Worm (Caenorhabditis elegans) whole organism, L4 larva: Measurements from ENCODE around the gene R11D1.1.

Source experiments
- F44E2.7 ChIP-seq: fragments of 200-800 bp; sonication (Bioruptor generic); IDR thresholded peaks from 2 replicates; pipeline ENCODE4 v2.1.2; 2022; ENCODE audit warnings: missing genetic modification characterization, missing compliant biosample characterization
- F49E8.2 ChIP-seq: sonication (generic microtip); optimal IDR thresholded peaks from 2 replicates; lab custom pipeline; 2016; ENCODE audit warnings: missing compliant biosample characterization, mild to moderate bottlenecking, missing genetic modification characterization, borderline replicate concordance
- T20F7.1 ChIP-seq: fragments of 200-800 bp; sonication (Bioruptor generic); optimal IDR thresholded peaks from 2 replicates; lab custom pipeline; 2018; ENCODE audit warnings: mild to moderate bottlenecking, missing genetic modification characterization, missing compliant biosample characterization
- Y105C5A.15 ChIP-seq: fragments of 200-800 bp; sonication (Bioruptor generic); IDR thresholded peaks from 2 replicates; pipeline ENCODE4 v1.3.6; 2022; ENCODE audit warnings: missing genetic modification characterization, missing compliant biosample characterization
- aha-1 ChIP-seq: fragments of 150-350 bp; peaks from one replicate; lab custom pipeline; 2014; ENCODE audit warnings: missing biosample characterization, missing genetic modification characterization
- attf-4 ChIP-seq: sonication (generic microtip); optimal IDR thresholded peaks from 3 replicates; lab custom pipeline; 2017; ENCODE audit warnings: missing biosample characterization, missing genetic modification characterization
- ceh-32 ChIP-seq: sonication (generic microtip); optimal IDR thresholded peaks from 2 replicates; lab custom pipeline; 2016; ENCODE audit warnings: mild to moderate bottlenecking, missing genetic modification characterization, missing compliant biosample characterization; ENCODE audit not compliant: poor library complexity
- ctbp-1 ChIP-seq: fragments of 200-800 bp; sonication (Bioruptor generic); IDR thresholded peaks from 2 replicates; pipeline ENCODE4 v1.3.6; 2022; ENCODE audit warnings: missing genetic modification reagents, missing genetic modification characterization, missing compliant biosample characterization
- dmd-6 ChIP-seq: fragments of 200-800 bp; sonication (Bioruptor generic); IDR thresholded peaks from 2 replicates; pipeline ENCODE4 v1.3.6; 2022; ENCODE audit warnings: missing genetic modification reagents, missing genetic modification characterization, missing compliant biosample characterization
- fkh-10 ChIP-seq: fragments of 150-350 bp; optimal IDR thresholded peaks from 2 replicates; lab custom pipeline; 2014; ENCODE audit warnings: missing biosample characterization, missing genetic modification reagents, missing genetic modification characterization
- hlh-30 ChIP-seq: sonication (generic microtip); optimal IDR thresholded peaks from 2 replicates; lab custom pipeline; 2017; ENCODE audit warnings: antibody characterized with exemption, mild to moderate bottlenecking, missing genetic modification characterization, missing compliant biosample characterization; ENCODE audit not compliant: insufficient read depth
- hmg-1.1 ChIP-seq: fragments of 200-800 bp; sonication (Bioruptor generic); IDR thresholded peaks from 2 replicates; pipeline ENCODE4 v1.3.6; 2022; ENCODE audit warnings: missing genetic modification reagents, missing genetic modification characterization, missing compliant biosample characterization
- jun-1 ChIP-seq: fragments of 150-350 bp; optimal IDR thresholded peaks from 2 replicates; lab custom pipeline; 2014; ENCODE audit warnings: missing biosample characterization, missing genetic modification reagents, missing genetic modification characterization
- lin-1 ChIP-seq: fragments of 200-800 bp; sonication (Bioruptor generic); IDR thresholded peaks from 2 replicates; pipeline ENCODE4 v1.3.6; 2022; ENCODE audit warnings: missing genetic modification reagents, missing genetic modification characterization, missing compliant biosample characterization
- mep-1 ChIP-seq: fragments of 150-350 bp; sonication (generic microtip); optimal IDR thresholded peaks from 3 replicates; lab custom pipeline; 2014; ENCODE audit warnings: missing biosample characterization, missing genetic modification characterization
- mes-2 ChIP-seq: sonication (generic microtip); optimal IDR thresholded peaks from 2 replicates; lab custom pipeline; 2016; ENCODE audit warnings: missing genotype, mild to moderate bottlenecking, missing genetic modification characterization, missing compliant biosample characterization; ENCODE audit not compliant: poor library complexity, severe bottlenecking
- mxl-2 ChIP-seq: fragments of 200-800 bp; sonication (Bioruptor generic); conservative IDR thresholded peaks from 2 replicates; pipeline ENCODE4 v1.3.6; 2022; ENCODE audit warnings: missing genetic modification reagents, missing genetic modification characterization, missing compliant biosample characterization
- mxl-3 ChIP-seq: fragments of 200-800 bp; sonication (Bioruptor generic); optimal IDR thresholded peaks from 2 replicates; lab custom pipeline; 2018; ENCODE audit warnings: mild to moderate bottlenecking, missing genetic modification characterization, missing compliant biosample characterization
- nhr-102 ChIP-seq: sonication (generic microtip); optimal IDR thresholded peaks from 2 replicates; lab custom pipeline; 2016; ENCODE audit warnings: mild to moderate bottlenecking, missing genetic modification characterization, moderate library complexity, missing compliant biosample characterization
- nhr-11 ChIP-seq: fragments of 150-350 bp; optimal IDR thresholded peaks from 2 replicates; lab custom pipeline; 2014; ENCODE audit warnings: missing biosample characterization, missing genetic modification characterization
- nhr-41 ChIP-seq: fragments of 200-800 bp; sonication (Bioruptor generic); IDR thresholded peaks from 2 replicates; pipeline ENCODE4 v1.3.6; 2022; ENCODE audit warnings: missing genetic modification reagents, missing genetic modification characterization, missing compliant biosample characterization
- pqm-1 ChIP-seq: sonication (generic microtip); optimal IDR thresholded peaks from 2 replicates; lab custom pipeline; 2017; ENCODE audit warnings: missing biosample characterization, missing genetic modification characterization
- snpc-4 ChIP-seq: fragments of 150-350 bp; optimal IDR thresholded peaks from 2 replicates; lab custom pipeline; 2014; ENCODE audit warnings: missing biosample characterization, missing genetic modification characterization
- unc-62 ChIP-seq, 3 experiments: fragments of 150-350 bp in 1 of 3; sonication (generic microtip); optimal IDR thresholded peaks in 2 of 3; peaks in 1 of 3; 1 replicate in 1 of 3; 2 replicates in 2 of 3; lab custom pipeline; 2014 to 2017; ENCODE audit warnings: missing biosample characterization in 3 of 3, missing genetic modification characterization in 3 of 3, missing genetic modification reagents in 3 of 3, missing genotype in 1 of 3
- zip-2 ChIP-seq: fragments of 150-350 bp; optimal IDR thresholded peaks from 2 replicates; lab custom pipeline; 2014; ENCODE audit warnings: missing biosample characterization, missing genetic modification characterization

Gene R11D1.1

DNA sequence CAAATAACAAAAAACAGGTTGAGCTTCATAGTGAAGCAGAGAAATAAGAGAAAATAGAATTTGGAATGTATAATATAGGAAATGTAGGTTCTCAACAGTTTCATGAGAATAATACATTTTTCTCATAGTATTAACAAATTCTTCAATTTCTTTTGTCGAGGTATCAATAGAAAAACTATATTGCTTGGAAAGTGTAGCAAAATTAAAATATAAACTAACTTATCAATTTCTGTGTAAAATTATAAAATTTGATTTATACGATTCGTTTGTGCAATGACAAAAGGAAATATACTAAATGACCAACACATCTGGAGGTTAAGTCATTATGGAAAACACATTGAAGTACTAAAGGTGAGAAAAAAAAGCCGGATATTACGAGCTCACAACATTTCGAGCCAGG, 42.6 kb upstream of the R11D1.1 start, which contains the start of gene W05B10.3:
Gene W05B10.3 (minus strand): TSS at position 101 of the 400 bp plus-strand sequence.
- no peak for TF ChIP-seq nhr-11 (tag; lab: Kevin White, UChicago)
- peak in 1 of 2 experiments; percentile 79 for TF ChIP-seq unc-62 (GFP tag; optimal IDR thresholded peaks at IDR 0.05 in 1 of 2; lab: Kevin White, UChicago)
- TF ChIP-seq unc-62 (tag; optimal IDR thresholded peaks at IDR 0.05; lab: Kevin White, UChicago), result no peak
- TF ChIP-seq, all 104 proteins: peak for 1

- TF ChIP-seq F44E2.7 (GFP tag; lab: Robert Waterston, UW), result no peak
Observed at ce11 chrV:12663386-12663785, 40.8 kb upstream of the R11D1.1 start.

DNA sequence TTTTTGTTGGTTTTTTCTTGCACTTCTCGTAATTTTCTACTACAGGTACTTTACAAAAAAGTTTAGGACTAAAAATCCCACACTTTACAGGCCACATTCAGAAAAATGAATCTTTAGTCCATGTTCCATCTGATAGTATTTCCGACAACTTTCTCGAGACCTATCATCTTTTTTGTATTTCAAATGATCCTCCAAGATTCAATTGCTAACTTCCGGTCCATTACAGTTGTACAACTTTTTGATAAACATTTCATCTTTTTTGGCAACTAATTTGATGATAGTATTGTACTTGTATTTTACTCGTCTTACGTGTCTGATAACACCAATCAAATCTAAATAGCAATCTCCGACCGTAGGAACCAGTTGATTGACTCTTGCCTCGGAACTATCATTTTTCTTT, 36.8 kb upstream of the R11D1.1 start:
- TF ChIP-seq zip-2 (tag; lab: Kevin White, UChicago), result no peak
- peak in 1 of 2 experiments; percentile 28 for TF ChIP-seq unc-62 (GFP tag; optimal IDR thresholded peaks at IDR 0.05 in 1 of 2; lab: Kevin White, UChicago)
- TF ChIP-seq unc-62 (tag; optimal IDR thresholded peaks at IDR 0.05; lab: Kevin White, UChicago), result no peak
- no peak for TF ChIP-seq ctbp-1 (GFP tag; lab: Robert Waterston, UW)
- TF ChIP-seq, all 104 proteins: peak for 1

DNA sequence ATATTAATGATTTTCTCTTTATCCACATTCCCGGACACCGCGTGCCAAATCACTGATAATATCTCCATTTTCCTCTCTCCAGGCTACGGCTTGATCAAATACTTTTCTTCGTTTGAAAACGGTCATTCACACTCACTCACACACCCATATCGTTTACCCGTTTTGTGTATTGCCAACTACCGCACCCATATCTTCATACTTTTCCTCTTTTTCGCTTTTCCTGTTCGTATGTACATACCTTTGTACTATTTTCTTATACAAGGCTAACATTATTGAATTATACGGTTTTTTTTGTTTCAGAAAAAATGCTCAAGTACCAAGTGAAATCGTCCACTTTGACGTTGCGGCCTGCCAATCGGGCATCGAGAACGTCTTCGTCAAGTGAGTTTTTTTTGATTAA, 36.3 kb upstream of the R11D1.1 start, which contains the start of gene W05B10.4:
Gene W05B10.4 (plus strand): TSS at position 301 of the 400 bp plus-strand sequence.
- TF ChIP-seq nhr-41 (GFP tag; lab: Robert Waterston, UW) (no peak), mes-2 (tag; lab: Kevin White, UChicago) (no peak), mep-1 (tag; lab: Kevin White, UChicago) (no peak), mxl-3 (GFP tag; lab: Kevin White, UChicago) (no peak), unc-62 (GFP tag; optimal IDR thresholded peaks at IDR 0.05 in 1 of 2; lab: Kevin White, UChicago) (no peak), unc-62 (tag; optimal IDR thresholded peaks at IDR 0.05; lab: Kevin White, UChicago) (no peak), ceh-32 (tag; lab: Kevin White, UChicago) (no peak)

- TF ChIP-seq nhr-102 (no peak), jun-1 (tag; lab: Kevin White, UChicago) (no peak), mxl-2 (GFP tag; lab: Robert Waterston, UW) (no peak), snpc-4 (tag; lab: Kevin White, UChicago) (no peak), pqm-1 (tag; lab: Kevin White, UChicago) (no peak), F49E8.2 (no peak)
Observed at ce11 chrV:12670607-12671006, 33.6 kb upstream of the R11D1.1 start, which contains the start of gene srx-116. srx-116 (plus strand) TSS chrV:12670907.

ce11 chrV:12673745-12674144, 30.4 kb upstream of the R11D1.1 start:
- TF ChIP-seq fkh-10 (peak; percentile 48), hlh-30 (tag; lab: Kevin White, UChicago) (no peak)

- no peak for TF ChIP-seq lin-1 (GFP tag; lab: Robert Waterston, UW)
- TF ChIP-seq fkh-10, result peak; percentile 88
- no peak for TF ChIP-seq dmd-6
- no peak for TF ChIP-seq Y105C5A.15
- no peak for TF ChIP-seq hmg-1.1 (GFP tag; lab: Robert Waterston, UW)
- TF ChIP-seq T20F7.1 (GFP tag; lab: Kevin White, UChicago), result no peak
- TF ChIP-seq, all 104 proteins: peak for 1
Observed at ce11 chrV:12676299-12676698, 27.9 kb upstream of the R11D1.1 start.

DNA sequence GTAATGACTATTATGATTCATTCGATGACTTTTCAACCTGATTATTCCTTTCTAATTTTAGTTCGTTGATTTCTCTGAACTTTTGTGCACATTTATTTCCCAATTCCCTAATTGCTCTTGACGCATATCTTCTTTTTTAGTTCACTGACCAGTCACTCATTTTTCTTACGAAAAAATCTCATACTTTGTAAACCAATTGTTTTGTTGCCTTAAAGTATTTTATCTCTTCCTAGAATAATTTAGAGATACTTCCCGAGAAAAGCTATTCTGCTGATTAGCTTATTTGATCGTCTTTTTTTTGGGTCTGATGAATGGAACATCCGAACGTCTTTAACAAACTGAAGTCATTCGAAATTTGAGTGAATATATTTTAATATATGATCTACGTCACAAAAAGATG, 24.9 kb upstream of the R11D1.1 start:
- no peak for TF ChIP-seq F49E8.2
- TF ChIP-seq aha-1 (tag; lab: Kevin White, UChicago), result no peak
- TF ChIP-seq attf-4 (tag; lab: Kevin White, UChicago), result no peak
